Worm (Caenorhabditis elegans) whole organism, L1 larva: Measurements from ENCODE around the gene cpz-2.
A peak's percentile ranks its signal among the peaks of the same experiment; 100 is the strongest.

Source experiments
- C16A3.4 ChIP-seq: fragments of 150-350 bp; optimal IDR thresholded peaks from 2 replicates; lab custom pipeline; 2014; ENCODE audit warnings: missing biosample characterization, missing genetic modification characterization
- alr-1 ChIP-seq: fragments of 200-800 bp; sonication (Bioruptor generic); optimal IDR thresholded peaks from 2 replicates; lab custom pipeline; 2018; ENCODE audit warnings: borderline replicate concordance, mild to moderate bottlenecking, missing genetic modification characterization, missing compliant biosample characterization
- ama-1 ChIP-seq: fragments of 150-350 bp; optimal IDR thresholded peaks from 2 replicates; lab custom pipeline; 2014
- blmp-1 ChIP-seq: fragments of 150-350 bp; optimal IDR thresholded peaks from 2 replicates; lab custom pipeline; 2014; ENCODE audit warnings: missing biosample characterization, missing genetic modification characterization
- ceh-63 ChIP-seq: fragments of 200-800 bp; sonication (Bioruptor generic); optimal IDR thresholded peaks from 2 replicates; lab custom pipeline; 2018; ENCODE audit warnings: mild to moderate bottlenecking, missing genetic modification characterization, missing compliant biosample characterization
- ceh-88 ChIP-seq: fragments of 200-800 bp; sonication (Bioruptor generic); IDR thresholded peaks from 2 replicates; pipeline ENCODE4 v1.3.6; 2022; ENCODE audit warnings: missing genetic modification characterization, missing compliant biosample characterization
- ceh-90 ChIP-seq: sonication (generic microtip); optimal IDR thresholded peaks from 2 replicates; lab custom pipeline; 2016; ENCODE audit warnings: missing genetic modification characterization, missing compliant biosample characterization
- ces-1 ChIP-seq: fragments of 150-350 bp; optimal IDR thresholded peaks from 2 replicates; lab custom pipeline; 2014; ENCODE audit warnings: missing biosample characterization, missing genetic modification reagents, missing genetic modification characterization
- dpl-1 ChIP-seq, 3 experiments: fragments of 150-350 bp in 2 of 3; sonication (generic microtip) in 1 of 3; optimal IDR thresholded peaks; 2 replicates each; lab custom pipeline; 2014 to 2017; ENCODE audit warnings: missing biosample characterization in 3 of 3, missing genetic modification characterization in 3 of 3, missing genetic modification reagents in 3 of 3
- dsc-1 ChIP-seq: sonication (generic microtip); optimal IDR thresholded peaks from 2 replicates; lab custom pipeline; 2016; ENCODE audit warnings: mild to moderate bottlenecking, missing genetic modification characterization, missing compliant biosample characterization
- egl-13 ChIP-seq: sonication (generic microtip); optimal IDR thresholded peaks from 2 replicates; lab custom pipeline; 2016; ENCODE audit warnings: missing genotype, missing genetic modification reagents, missing genetic modification characterization, missing compliant biosample characterization
- egl-27 ChIP-seq, 2 experiments: fragments of 150-350 bp in 1 of 2; sonication (generic microtip); optimal IDR thresholded peaks; 3 replicates each; lab custom pipeline; 2017 to 2018; ENCODE audit warnings: missing biosample characterization in 2 of 2, missing genetic modification characterization in 2 of 2, missing genetic modification reagents in 2 of 2
- elt-3 ChIP-seq, 6 experiments: fragments of 150-350 bp in 1 of 6; sonication (generic microtip); optimal IDR thresholded peaks; 2 replicates each; lab custom pipeline; 2017 to 2018; ENCODE audit warnings: missing biosample characterization in 6 of 6, missing genetic modification characterization in 6 of 6, inconsistent platforms in 1 of 6
- ets-5 ChIP-seq: fragments of 200-800 bp; sonication (Bioruptor generic); IDR thresholded peaks from 2 replicates; pipeline ENCODE4 v1.3.6; 2022; ENCODE audit warnings: missing genetic modification characterization, missing compliant biosample characterization
- jun-1 ChIP-seq: fragments of 150-350 bp; optimal IDR thresholded peaks from 2 replicates; lab custom pipeline; 2014; ENCODE audit warnings: missing biosample characterization, missing genetic modification reagents, missing genetic modification characterization
- lin-13 ChIP-seq: fragments of 150-350 bp; optimal IDR thresholded peaks from 2 replicates; lab custom pipeline; 2014; ENCODE audit warnings: missing biosample characterization, missing genetic modification reagents, missing genetic modification characterization
- lin-35 ChIP-seq, 2 experiments: fragments of 150-350 bp; optimal IDR thresholded peaks; 2 replicates each; lab custom pipeline; 2014; ENCODE audit warnings: missing biosample characterization in 2 of 2, missing genetic modification characterization in 2 of 2, missing genetic modification reagents in 2 of 2
- mef-2 ChIP-seq: fragments of 150-350 bp; optimal IDR thresholded peaks from 2 replicates; lab custom pipeline; 2014; ENCODE audit warnings: missing biosample characterization, missing genetic modification characterization
- mep-1 ChIP-seq: fragments of 150-350 bp; optimal IDR thresholded peaks from 2 replicates; lab custom pipeline; 2014; ENCODE audit warnings: missing biosample characterization, missing genetic modification characterization
- nhr-237 ChIP-seq: fragments of 150-350 bp; optimal IDR thresholded peaks from 2 replicates; lab custom pipeline; 2014; ENCODE audit warnings: missing biosample characterization, missing genetic modification characterization
- nhr-28 ChIP-seq: fragments of 150-350 bp; optimal IDR thresholded peaks from 2 replicates; lab custom pipeline; 2014; ENCODE audit warnings: missing biosample characterization, missing genetic modification characterization
- nhr-76 ChIP-seq: sonication (generic microtip); optimal IDR thresholded peaks from 2 replicates; lab custom pipeline; 2017; ENCODE audit warnings: missing biosample characterization, missing genetic modification characterization
- nhr-85 ChIP-seq: sonication (generic microtip); peaks from one replicate; lab custom pipeline; 2016; ENCODE audit warnings: missing genetic modification characterization, inconsistent platforms, missing compliant biosample characterization
- nhr-90 ChIP-seq: sonication (generic microtip); optimal IDR thresholded peaks from 2 replicates; lab custom pipeline; 2016; ENCODE audit warnings: mild to moderate bottlenecking, missing genetic modification characterization, missing compliant biosample characterization; ENCODE audit not compliant: poor library complexity
- pqm-1 ChIP-seq: sonication (generic microtip); optimal IDR thresholded peaks from 3 replicates; lab custom pipeline; 2017; ENCODE audit warnings: missing biosample characterization, missing genetic modification characterization
- rnt-1 ChIP-seq: sonication (generic microtip); optimal IDR thresholded peaks from 2 replicates; lab custom pipeline; 2016; ENCODE audit warnings: mild to moderate bottlenecking, missing genetic modification characterization, moderate library complexity, missing compliant biosample characterization
- skn-1 ChIP-seq: fragments of 150-350 bp; optimal IDR thresholded peaks from 2 replicates; lab custom pipeline; 2014; ENCODE audit warnings: missing biosample characterization, missing genetic modification characterization
- swsn-7 ChIP-seq: sonication (generic microtip); optimal IDR thresholded peaks from 2 replicates; lab custom pipeline; 2016; ENCODE audit warnings: missing genetic modification characterization, missing compliant biosample characterization
- unc-30 ChIP-seq: sonication (generic microtip); optimal IDR thresholded peaks from 2 replicates; lab custom pipeline; 2017; ENCODE audit warnings: missing biosample characterization, missing genetic modification characterization
- zag-1 ChIP-seq: fragments of 150-350 bp; optimal IDR thresholded peaks from 2 replicates; lab custom pipeline; 2014; ENCODE audit warnings: missing biosample characterization, missing genetic modification characterization
- ztf-4 ChIP-seq: fragments of 150-350 bp; optimal IDR thresholded peaks from 2 replicates; lab custom pipeline; 2014; ENCODE audit warnings: missing biosample characterization, missing genetic modification characterization

Gene cpz-2

ce11 chrV:13409089-13409488, 28.1 kb downstream of the cpz-2 start (continued):
- peak; percentile 82 to 91 for TF ChIP-seq lin-35 (GFP tag; optimal IDR thresholded peaks at IDR 0.05; lab: Kevin White, UChicago)
- no peak for TF ChIP-seq nhr-237 (tag; lab: Kevin White, UChicago)
- TF ChIP-seq egl-13 (tag; lab: Kevin White, UChicago), result peak; percentile 36
- TF ChIP-seq skn-1 (tag; lab: Kevin White, UChicago), result no peak
- TF ChIP-seq ama-1 (lab: Kevin White, UChicago), result no peak
- TF ChIP-seq C16A3.4 (tag; lab: Kevin White, UChicago), result peak; percentile 6
- TF ChIP-seq egl-27 (tag; optimal IDR thresholded peaks at IDR 0.05; lab: Kevin White, UChicago), result no peak
- TF ChIP-seq ceh-63, result no peak
- TF ChIP-seq nhr-76 (tag; lab: Kevin White, UChicago), result no peak
- peak; percentile 44 for TF ChIP-seq swsn-7 (tag; lab: Kevin White, UChicago)
- TF ChIP-seq zag-1 (tag; lab: Kevin White, UChicago), result no peak

- TF ChIP-seq mef-2 (tag; lab: Kevin White, UChicago), result no peak
- TF ChIP-seq blmp-1 (tag; lab: Kevin White, UChicago), result peak; percentile 85
Measured at ce11 chrV:13410688-13411087, 29.7 kb downstream of the cpz-2 start, which contains the start of gene F53F1.4. Gene F53F1.4 (plus strand): TSS chrV:13411077.

- TF ChIP-seq rnt-1 (tag; lab: Kevin White, UChicago) (no peak), nhr-85 (tag; lab: Kevin White, UChicago) (no peak)
Measured at ce11 chrV:13411225-13411991, 30.4 kb downstream of the cpz-2 start.

ce11 chrV:13411992-13412298, 31.0 kb downstream of the cpz-2 start:
- TF ChIP-seq jun-1 (tag; lab: Kevin White, UChicago) (peak; percentile 15), pqm-1 (tag; lab: Kevin White, UChicago) (no peak), ztf-4 (peak; percentile 70), ceh-88 (GFP tag; lab: Robert Waterston, UW) (no peak), nhr-28 (tag; lab: Kevin White, UChicago) (no peak)

ce11 chrV:13413301-13413700, 32.3 kb downstream of the cpz-2 start:
- TF ChIP-seq lin-13 (GFP tag; lab: Kevin White, UChicago) (no peak), ztf-4 (peak; percentile 19), dsc-1 (tag; lab: Kevin White, UChicago) (no peak), mep-1 (tag; lab: Kevin White, UChicago) (peak; percentile 21), elt-3 (tag; optimal IDR thresholded peaks at IDR 0.05; lab: Kevin White, UChicago) (peak in 2 of 6 experiments; percentile 11 to 42), ceh-90 (tag; lab: Kevin White, UChicago) (no peak), blmp-1 (tag; lab: Kevin White, UChicago) (peak; percentile 83), unc-30 (tag; lab: Kevin White, UChicago) (no peak)

ce11 chrV:13414585-13414984, 33.6 kb downstream of the cpz-2 start, which contains the start of gene cut-2:
Gene cut-2 (plus strand): TSS chrV:13414949.
- TF ChIP-seq dpl-1 (GFP tag; optimal IDR thresholded peaks at IDR 0.05; lab: Kevin White, UChicago) (no peak), blmp-1 (tag; lab: Kevin White, UChicago) (peak; percentile 63), alr-1 (tag; lab: Kevin White, UChicago) (no peak), ces-1 (no peak), nhr-90 (tag; lab: Kevin White, UChicago) (no peak), mef-2 (tag; lab: Kevin White, UChicago) (no peak), ets-5 (no peak), elt-3 (tag; optimal IDR thresholded peaks at IDR 0.05; lab: Kevin White, UChicago) (no peak), nhr-85 (tag; lab: Kevin White, UChicago) (peak; percentile 35)
